Fruit fly (Drosophila melanogaster) whole organism, pupa: ENCODE data around the gene CG11370.
A peak's percentile ranks its signal among the peaks of the same experiment; 100 is the strongest.

Source experiments
- CG10348 ChIP-seq: fragments of 200-800 bp; sonication (Bioruptor generic); IDR thresholded peaks from 2 replicates; pipeline ENCODE4 v1.3.6; 2022; ENCODE audit warnings: missing biosample characterization, missing genetic modification characterization
- CG12605 ChIP-seq: fragments of 200-800 bp; sonication (Bioruptor generic); IDR thresholded peaks from 2 replicates; pipeline ENCODE4 v1.3.6; 2022; ENCODE audit warnings: missing biosample characterization, missing genetic modification characterization
- CG13204 ChIP-seq: fragments of 200-800 bp; sonication (Bioruptor generic); optimal IDR thresholded peaks from 2 replicates; lab custom pipeline; 2018; ENCODE audit warnings: missing biosample characterization, mild to moderate bottlenecking, missing genetic modification characterization, moderate library complexity
- CG14655 ChIP-seq: fragments of 200-800 bp; sonication (Bioruptor generic); optimal IDR thresholded peaks from 3 replicates; lab custom pipeline; 2017; ENCODE audit warnings: mild to moderate bottlenecking, missing biosample characterization, missing genetic modification reagents, missing genetic modification characterization
- CG15710 ChIP-seq: fragments of 200-800 bp; sonication (Bioruptor generic); optimal IDR thresholded peaks from 2 replicates; lab custom pipeline; 2018; ENCODE audit warnings: missing biosample characterization, mild to moderate bottlenecking, missing genetic modification characterization, moderate library complexity
- CG17806 ChIP-seq: fragments of 200-800 bp; sonication (Bioruptor generic); optimal IDR thresholded peaks from 2 replicates; lab custom pipeline; 2018; ENCODE audit warnings: missing biosample characterization, mild to moderate bottlenecking, missing genetic modification characterization, moderate library complexity
- CG32121 ChIP-seq: fragments of 200-800 bp; sonication (Bioruptor generic); IDR thresholded peaks from 2 replicates; pipeline ENCODE4 v1.3.6; 2022; ENCODE audit warnings: missing biosample characterization, missing genetic modification characterization
- CG34367 ChIP-seq: fragments of 200-800 bp; sonication (Bioruptor generic); optimal IDR thresholded peaks from 2 replicates; lab custom pipeline; 2018; ENCODE audit warnings: missing biosample characterization, mild to moderate bottlenecking, missing genetic modification characterization
- CG4496 ChIP-seq: fragments of 200-800 bp; sonication (Bioruptor generic); IDR thresholded peaks from 3 replicates; pipeline ENCODE4 v1.3.6; 2022; ENCODE audit warnings: missing biosample characterization, missing genetic modification characterization
- CG8159 ChIP-seq: fragments of 200-800 bp; sonication (Bioruptor generic); optimal IDR thresholded peaks from 3 replicates; lab custom pipeline; 2018; ENCODE audit warnings: missing biosample characterization, mild to moderate bottlenecking, missing genetic modification characterization, moderate library complexity
- CG8301 ChIP-seq: fragments of 200-800 bp; sonication (Bioruptor generic); optimal IDR thresholded peaks from 2 replicates; lab custom pipeline; 2018; ENCODE audit warnings: missing biosample characterization, mild to moderate bottlenecking, missing genetic modification characterization
- CG9948 ChIP-seq: fragments of 200-800 bp; sonication (Bioruptor generic); optimal IDR thresholded peaks from 2 replicates; lab custom pipeline; 2018; ENCODE audit warnings: missing biosample characterization, mild to moderate bottlenecking, missing genetic modification characterization, moderate library complexity
- D1 ChIP-seq: fragments of 200-800 bp; sonication (Bioruptor generic); optimal IDR thresholded peaks from 2 replicates; lab custom pipeline; 2018; ENCODE audit warnings: missing biosample characterization, mild to moderate bottlenecking, missing genetic modification characterization, moderate library complexity
- EcR ChIP-seq: fragments of 200-800 bp; sonication (Bioruptor generic); optimal IDR thresholded peaks from 3 replicates; lab custom pipeline; 2019; ENCODE audit warnings: missing biosample characterization, missing genetic modification characterization, mild to moderate bottlenecking, moderate library complexity, missing genetic modification reagents
- Ets98B ChIP-seq: fragments of 200-800 bp; sonication (Bioruptor generic); IDR thresholded peaks from 2 replicates; pipeline ENCODE4 v1.3.6; 2022; ENCODE audit warnings: missing biosample characterization, missing genetic modification characterization
- Pif1A ChIP-seq: fragments of 200-800 bp; sonication (Bioruptor generic); optimal IDR thresholded peaks from 3 replicates; lab custom pipeline; 2016; ENCODE audit warnings: missing biosample characterization, missing genetic modification characterization
- Pif1B ChIP-seq: fragments of 200-800 bp; sonication (Bioruptor generic); optimal IDR thresholded peaks from 3 replicates; lab custom pipeline; 2016; ENCODE audit warnings: missing biosample characterization, missing genetic modification characterization
- Snoo ChIP-seq: fragments of 200-800 bp; sonication (Bioruptor generic); optimal IDR thresholded peaks from 3 replicates; lab custom pipeline; 2017; ENCODE audit warnings: missing biosample characterization, mild to moderate bottlenecking, missing genetic modification characterization, inconsistent platforms
- fd96Ca ChIP-seq: fragments of 200-800 bp; sonication (Bioruptor generic); IDR thresholded peaks from 3 replicates; pipeline ENCODE4 v1.3.6; 2022; ENCODE audit warnings: missing biosample characterization, missing genetic modification characterization
- gl ChIP-seq: fragments of 200-800 bp; sonication (Bioruptor generic); optimal IDR thresholded peaks from 2 replicates; lab custom pipeline; 2018; ENCODE audit warnings: missing biosample characterization, mild to moderate bottlenecking, missing genetic modification characterization
- rn ChIP-seq: fragments of 200-800 bp; sonication (Bioruptor generic); IDR thresholded peaks from 2 replicates; pipeline ENCODE4 v1.3.6; 2022; ENCODE audit warnings: missing biosample characterization, missing genetic modification characterization

CG11370 gene

dm6 chr3L:22742945-22743582 lies 31.1 kb downstream of the CG11370 start:
- TF ChIP-seq CG8159 (tag; lab: Kevin White, UChicago) (peak; percentile 49), Snoo (tag; lab: Kevin White, UChicago) (peak; percentile 10), Pif1A (GFP tag; lab: Kevin White, UChicago) (peak; percentile 13), CG4496 (GFP tag; lab: Robert Waterston, UW) (peak; percentile 74), CG17806 (peak; percentile 22), EcR (no peak), CG32121 (GFP tag; lab: Robert Waterston, UW) (no peak), CG8301 (tag; lab: Kevin White, UChicago) (peak; percentile 13), CG15710 (tag; lab: Kevin White, UChicago) (peak; percentile 2), CG9948 (tag; lab: Kevin White, UChicago) (peak; percentile 15), CG34367 (tag; lab: Kevin White, UChicago) (no peak), D1 (tag; lab: Kevin White, UChicago) (peak; percentile 54)

- TF ChIP-seq D1 (tag; lab: Kevin White, UChicago), result peak; percentile 76
- no peak for TF ChIP-seq CG9948 (tag; lab: Kevin White, UChicago)
- TF ChIP-seq rn (GFP tag; lab: Robert Waterston, UW), result no peak
- TF ChIP-seq CG32121 (GFP tag; lab: Robert Waterston, UW), result no peak
- no peak for TF ChIP-seq Ets98B (GFP tag; lab: Robert Waterston, UW)
- TF ChIP-seq CG12605 (GFP tag; lab: Robert Waterston, UW), result 0 out of 2 replicates have a peak, but pooled peaks have one; percentile 15
- no peak for TF ChIP-seq fd96Ca (GFP tag; lab: Robert Waterston, UW)
- no peak for TF ChIP-seq CG8301 (tag; lab: Kevin White, UChicago)
- TF ChIP-seq CG15710 (tag; lab: Kevin White, UChicago), result no peak
- no peak for TF ChIP-seq CG17806
- TF ChIP-seq gl (tag; lab: Kevin White, UChicago), result no peak
- TF ChIP-seq Pif1A (GFP tag; lab: Kevin White, UChicago), result no peak
- no peak for TF ChIP-seq CG4496 (GFP tag; lab: Robert Waterston, UW)
- no peak for TF ChIP-seq CG10348 (GFP tag; lab: Robert Waterston, UW)
- TF ChIP-seq Pif1B (GFP tag; lab: Kevin White, UChicago), result no peak
- TF ChIP-seq CG13204 (GFP tag; lab: Kevin White, UChicago), result peak; percentile 22
- TF ChIP-seq CG8159 (tag; lab: Kevin White, UChicago), result peak; percentile 8
- TF ChIP-seq Snoo (tag; lab: Kevin White, UChicago), result no peak
- no peak for TF ChIP-seq CG14655
- TF ChIP-seq CG34367 (tag; lab: Kevin White, UChicago), result no peak
- no peak for TF ChIP-seq EcR
These were observed 37.2 kb downstream of the CG11370 start, which contains the start of gene SPoCk for dm6 chr3L:22749147-22749550. Gene SPoCk (plus strand): TSS chr3L:22749444.

- TF ChIP-seq fd96Ca (GFP tag; lab: Robert Waterston, UW) (no peak), CG14655 (no peak), CG8159 (tag; lab: Kevin White, UChicago) (no peak), D1 (tag; lab: Kevin White, UChicago) (no peak), CG4496 (GFP tag; lab: Robert Waterston, UW) (0 out of 3 replicates have a peak, but pooled peaks have one; percentile 1), CG17806 (no peak), CG34367 (tag; lab: Kevin White, UChicago) (no peak)
These were observed 38.0 kb downstream of the CG11370 start for dm6 chr3L:22749987-22750386.
